Fruit fly (Drosophila melanogaster) whole organism, pupa: ENCODE measurements around the gene rdgB.

Experiments
- CG10348 ChIP-seq: fragments of 200-800 bp; sonication (Bioruptor generic); IDR thresholded peaks from 2 replicates; pipeline ENCODE4 v1.3.6; 2022; ENCODE audit warnings: missing biosample characterization, missing genetic modification characterization
- CG12605 ChIP-seq: fragments of 200-800 bp; sonication (Bioruptor generic); IDR thresholded peaks from 2 replicates; pipeline ENCODE4 v1.3.6; 2022; ENCODE audit warnings: missing biosample characterization, missing genetic modification characterization
- CG13204 ChIP-seq: fragments of 200-800 bp; sonication (Bioruptor generic); optimal IDR thresholded peaks from 2 replicates; lab custom pipeline; 2018; ENCODE audit warnings: missing biosample characterization, mild to moderate bottlenecking, missing genetic modification characterization, moderate library complexity
- CG14655 ChIP-seq: fragments of 200-800 bp; sonication (Bioruptor generic); optimal IDR thresholded peaks from 3 replicates; lab custom pipeline; 2017; ENCODE audit warnings: mild to moderate bottlenecking, missing biosample characterization, missing genetic modification reagents, missing genetic modification characterization
- CG15710 ChIP-seq: fragments of 200-800 bp; sonication (Bioruptor generic); optimal IDR thresholded peaks from 2 replicates; lab custom pipeline; 2018; ENCODE audit warnings: missing biosample characterization, mild to moderate bottlenecking, missing genetic modification characterization, moderate library complexity
- CG17806 ChIP-seq: fragments of 200-800 bp; sonication (Bioruptor generic); optimal IDR thresholded peaks from 2 replicates; lab custom pipeline; 2018; ENCODE audit warnings: missing biosample characterization, mild to moderate bottlenecking, missing genetic modification characterization, moderate library complexity
- CG32121 ChIP-seq: fragments of 200-800 bp; sonication (Bioruptor generic); IDR thresholded peaks from 2 replicates; pipeline ENCODE4 v1.3.6; 2022; ENCODE audit warnings: missing biosample characterization, missing genetic modification characterization
- CG34367 ChIP-seq: fragments of 200-800 bp; sonication (Bioruptor generic); optimal IDR thresholded peaks from 2 replicates; lab custom pipeline; 2018; ENCODE audit warnings: missing biosample characterization, mild to moderate bottlenecking, missing genetic modification characterization
- CG4496 ChIP-seq: fragments of 200-800 bp; sonication (Bioruptor generic); IDR thresholded peaks from 3 replicates; pipeline ENCODE4 v1.3.6; 2022; ENCODE audit warnings: missing biosample characterization, missing genetic modification characterization
- CG8159 ChIP-seq: fragments of 200-800 bp; sonication (Bioruptor generic); optimal IDR thresholded peaks from 3 replicates; lab custom pipeline; 2018; ENCODE audit warnings: missing biosample characterization, mild to moderate bottlenecking, missing genetic modification characterization, moderate library complexity
- CG8301 ChIP-seq: fragments of 200-800 bp; sonication (Bioruptor generic); optimal IDR thresholded peaks from 2 replicates; lab custom pipeline; 2018; ENCODE audit warnings: missing biosample characterization, mild to moderate bottlenecking, missing genetic modification characterization
- CG9948 ChIP-seq: fragments of 200-800 bp; sonication (Bioruptor generic); optimal IDR thresholded peaks from 2 replicates; lab custom pipeline; 2018; ENCODE audit warnings: missing biosample characterization, mild to moderate bottlenecking, missing genetic modification characterization, moderate library complexity
- D1 ChIP-seq: fragments of 200-800 bp; sonication (Bioruptor generic); optimal IDR thresholded peaks from 2 replicates; lab custom pipeline; 2018; ENCODE audit warnings: missing biosample characterization, mild to moderate bottlenecking, missing genetic modification characterization, moderate library complexity
- EcR ChIP-seq: fragments of 200-800 bp; sonication (Bioruptor generic); optimal IDR thresholded peaks from 3 replicates; lab custom pipeline; 2019; ENCODE audit warnings: missing biosample characterization, missing genetic modification characterization, mild to moderate bottlenecking, moderate library complexity, missing genetic modification reagents
- Ets98B ChIP-seq: fragments of 200-800 bp; sonication (Bioruptor generic); IDR thresholded peaks from 2 replicates; pipeline ENCODE4 v1.3.6; 2022; ENCODE audit warnings: missing biosample characterization, missing genetic modification characterization
- Pif1A ChIP-seq: fragments of 200-800 bp; sonication (Bioruptor generic); optimal IDR thresholded peaks from 3 replicates; lab custom pipeline; 2016; ENCODE audit warnings: missing biosample characterization, missing genetic modification characterization
- Pif1B ChIP-seq: fragments of 200-800 bp; sonication (Bioruptor generic); optimal IDR thresholded peaks from 3 replicates; lab custom pipeline; 2016; ENCODE audit warnings: missing biosample characterization, missing genetic modification characterization
- Snoo ChIP-seq: fragments of 200-800 bp; sonication (Bioruptor generic); optimal IDR thresholded peaks from 3 replicates; lab custom pipeline; 2017; ENCODE audit warnings: missing biosample characterization, mild to moderate bottlenecking, missing genetic modification characterization, inconsistent platforms
- fd96Ca ChIP-seq: fragments of 200-800 bp; sonication (Bioruptor generic); IDR thresholded peaks from 3 replicates; pipeline ENCODE4 v1.3.6; 2022; ENCODE audit warnings: missing biosample characterization, missing genetic modification characterization
- gl ChIP-seq: fragments of 200-800 bp; sonication (Bioruptor generic); optimal IDR thresholded peaks from 2 replicates; lab custom pipeline; 2018; ENCODE audit warnings: missing biosample characterization, mild to moderate bottlenecking, missing genetic modification characterization
- rn ChIP-seq: fragments of 200-800 bp; sonication (Bioruptor generic); IDR thresholded peaks from 2 replicates; pipeline ENCODE4 v1.3.6; 2022; ENCODE audit warnings: missing biosample characterization, missing genetic modification characterization

rdgB gene

DNA sequence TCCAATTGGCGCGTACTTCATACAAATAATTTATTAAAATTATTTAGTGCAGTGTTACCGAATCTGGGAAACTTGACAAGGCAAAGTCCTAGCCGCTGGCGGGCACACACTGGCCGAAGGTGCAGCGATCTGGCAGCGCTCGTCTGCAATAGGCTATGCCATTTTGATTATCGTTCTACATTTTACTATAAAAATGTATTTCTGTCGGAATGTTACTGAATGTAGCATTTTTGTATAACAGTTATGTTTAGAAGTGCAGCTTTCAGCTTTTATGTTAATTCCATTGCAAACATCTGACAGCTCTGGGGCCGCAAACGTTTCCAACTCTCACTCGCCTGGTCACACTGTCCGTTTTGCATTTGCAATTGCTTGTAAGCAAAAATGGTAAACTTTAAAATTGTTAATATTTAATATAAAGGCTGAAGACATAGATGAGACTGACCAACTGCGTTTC is 17.9 kb upstream of the rdgB start, which contains the start of gene Grip91:
Gene Grip91 (minus strand): TSS at position 85 of the 454 bp plus-strand sequence.
- TF ChIP-seq CG4496 (GFP tag; lab: Robert Waterston, UW) = no peak
- TF ChIP-seq Pif1A (GFP tag; lab: Kevin White, UChicago) = no peak
- no peak for TF ChIP-seq CG8301
- no peak for TF ChIP-seq fd96Ca (GFP tag; lab: Robert Waterston, UW)
- no peak for TF ChIP-seq gl (tag; lab: Kevin White, UChicago)
- no peak for TF ChIP-seq CG34367
- TF ChIP-seq CG15710 = no peak
- no peak for TF ChIP-seq CG10348 (GFP tag; lab: Robert Waterston, UW)
- TF ChIP-seq EcR (GFP tag; lab: Kevin White, UChicago) = no peak
- TF ChIP-seq rn (GFP tag; lab: Robert Waterston, UW) = no peak
- no peak for TF ChIP-seq CG13204 (GFP tag; lab: Kevin White, UChicago)
- TF ChIP-seq CG9948 = no peak
- no peak for TF ChIP-seq D1 (tag; lab: Kevin White, UChicago)
- TF ChIP-seq CG32121 (GFP tag; lab: Robert Waterston, UW) = no peak
- no peak for TF ChIP-seq CG12605 (GFP tag; lab: Robert Waterston, UW)
- no peak for TF ChIP-seq Pif1B

DNA sequence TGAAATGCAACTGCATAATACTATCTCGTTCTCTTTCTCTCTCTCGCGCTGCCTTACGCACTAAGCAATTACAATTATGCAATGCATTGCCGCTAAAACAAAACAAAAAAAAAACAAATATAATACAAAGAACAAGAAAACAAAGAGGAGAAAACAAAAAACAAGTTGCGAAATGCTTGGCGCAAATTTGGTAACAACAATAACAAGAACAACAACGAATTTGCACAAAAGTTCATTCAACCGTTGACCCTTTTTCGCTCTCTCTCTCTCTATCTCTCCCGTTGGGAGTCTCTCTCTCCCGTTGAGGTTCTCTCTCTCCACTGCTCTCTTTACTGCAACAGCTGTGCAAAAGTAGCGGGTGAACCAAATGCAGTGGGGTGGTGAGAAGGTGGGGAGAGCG is 15.5 kb upstream of the rdgB start:
- TF ChIP-seq CG15710 = no peak
- peak; percentile 99 for TF ChIP-seq EcR (GFP tag; lab: Kevin White, UChicago)
- peak; percentile 59 for TF ChIP-seq Ets98B
- TF ChIP-seq CG32121 (GFP tag; lab: Robert Waterston, UW) = no peak; the same call in 1 of the 2 replicates

DNA sequence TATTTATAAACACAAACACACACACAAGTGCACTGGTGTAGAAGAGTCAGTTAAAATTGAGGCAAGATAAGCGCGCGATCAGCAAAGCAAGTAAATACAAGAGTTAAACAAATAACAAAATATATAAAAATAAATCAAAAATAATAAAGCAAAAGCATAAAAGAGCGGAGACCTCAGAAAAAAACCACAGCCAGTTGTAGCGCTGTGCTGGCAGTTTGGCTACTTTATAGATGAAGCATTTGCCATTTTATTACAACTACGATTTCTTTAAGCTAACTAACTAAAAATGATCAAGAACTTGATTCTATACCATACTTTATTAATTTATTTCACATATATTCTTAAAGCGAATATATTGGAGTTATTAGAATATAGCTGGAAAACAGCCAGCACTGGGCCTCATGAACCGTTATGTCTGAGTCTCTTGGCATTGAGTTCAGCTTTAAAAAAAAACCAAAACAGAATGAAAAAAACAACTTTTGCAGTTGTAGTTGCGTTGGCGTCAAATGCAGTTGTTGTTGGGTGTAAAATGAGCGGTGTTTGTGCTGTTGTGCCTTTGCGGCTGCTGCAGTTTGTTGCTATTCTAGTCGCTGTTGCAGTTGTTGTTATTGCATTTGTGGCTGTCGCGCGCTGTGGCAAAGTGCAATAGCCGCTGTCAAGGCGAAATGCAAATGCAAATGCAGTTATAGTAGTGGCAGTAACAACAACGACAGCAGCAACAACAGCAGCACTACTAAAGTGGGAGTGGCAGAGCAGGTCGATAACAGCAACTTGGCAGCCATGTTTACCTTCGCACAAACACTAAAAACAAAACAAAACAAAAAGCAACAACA is 14.7 kb upstream of the rdgB start:
- no peak; the same call in 1 of the 3 replicates for TF ChIP-seq fd96Ca (GFP tag; lab: Robert Waterston, UW)
- no peak for TF ChIP-seq CG8159 (tag; lab: Kevin White, UChicago)
- no peak for TF ChIP-seq gl (tag; lab: Kevin White, UChicago)
- peak; percentile 91 for TF ChIP-seq EcR (GFP tag; lab: Kevin White, UChicago)
- TF ChIP-seq CG15710 = peak; percentile 51
- peak; percentile 67 for TF ChIP-seq Pif1A (GFP tag; lab: Kevin White, UChicago)
- peak; percentile 42 for TF ChIP-seq CG17806 (tag; lab: Kevin White, UChicago)
- no peak for TF ChIP-seq CG10348 (GFP tag; lab: Robert Waterston, UW)
- peak; percentile 66 for TF ChIP-seq CG32121 (GFP tag; lab: Robert Waterston, UW)
- TF ChIP-seq rn (GFP tag; lab: Robert Waterston, UW) = no peak
- TF ChIP-seq CG8301 = peak; percentile 61
- no peak for TF ChIP-seq D1 (tag; lab: Kevin White, UChicago)
- TF ChIP-seq CG4496 (GFP tag; lab: Robert Waterston, UW) = peak; percentile 68
- TF ChIP-seq CG13204 (GFP tag; lab: Kevin White, UChicago) = no peak
- peak; percentile 30 for TF ChIP-seq CG9948
- TF ChIP-seq Pif1B = peak; percentile 58
- peak; percentile 81 for TF ChIP-seq CG14655 (GFP tag; lab: Kevin White, UChicago)
- TF ChIP-seq Ets98B = peak; percentile 22
- peak; percentile 20; the same call in 1 of the 2 replicates for TF ChIP-seq CG12605 (GFP tag; lab: Robert Waterston, UW)
- no peak for TF ChIP-seq Snoo (tag; lab: Kevin White, UChicago)
- TF ChIP-seq CG34367 = peak; percentile 33

DNA sequence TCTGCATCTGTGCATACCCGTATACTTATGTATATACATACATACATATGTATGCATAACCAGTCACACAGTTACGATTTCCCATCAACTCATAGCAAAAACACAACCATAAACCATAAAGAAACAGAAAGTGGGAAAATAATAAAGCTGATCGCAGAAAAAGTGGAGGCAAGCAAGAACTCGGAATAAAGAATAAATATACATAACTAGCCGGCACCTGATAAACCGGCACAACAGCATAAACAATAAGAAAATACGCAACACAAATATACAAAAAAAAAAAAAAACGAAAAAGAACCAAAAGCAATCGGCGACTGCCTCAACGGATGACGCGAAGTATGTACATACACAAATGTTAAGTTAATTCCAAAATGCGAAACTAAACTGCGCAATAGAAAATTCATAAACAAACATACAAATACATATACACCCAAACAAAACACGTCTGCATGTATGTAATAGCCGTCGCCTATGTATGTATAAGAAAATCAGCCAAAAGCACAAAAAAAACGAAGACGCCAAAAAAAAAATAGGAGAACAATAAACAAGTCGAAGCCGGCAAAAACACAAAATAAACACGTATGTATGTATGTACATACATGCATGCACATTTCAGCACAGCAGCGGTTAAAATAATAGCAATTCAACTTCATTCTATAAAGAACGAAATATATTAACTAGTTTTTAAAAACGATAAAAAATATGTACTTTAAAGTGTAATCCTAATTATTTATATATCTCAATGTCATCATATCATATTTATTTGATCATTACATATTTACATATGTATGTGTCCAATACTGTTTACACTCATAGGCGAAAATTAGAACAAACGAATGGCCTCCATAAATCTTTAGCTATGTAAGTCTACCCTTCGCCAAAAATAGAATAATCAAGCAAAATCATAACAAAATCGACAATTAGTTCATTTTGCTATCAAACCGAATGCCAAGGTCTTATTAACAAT is 13.4 kb upstream of the rdgB start:
- TF ChIP-seq Ets98B (peak; percentile 52; the same call in 1 of the 2 replicates), Pif1A (GFP tag; lab: Kevin White, UChicago) (peak; percentile 36), Pif1B (no peak), CG9948 (no peak), D1 (tag; lab: Kevin White, UChicago) (peak; percentile 29), CG32121 (GFP tag; lab: Robert Waterston, UW) (peak; percentile 44), CG4496 (GFP tag; lab: Robert Waterston, UW) (peak; percentile 58), CG8159 (tag; lab: Kevin White, UChicago) (peak; percentile 29), fd96Ca (GFP tag; lab: Robert Waterston, UW) (peak; percentile 68), CG34367 (no peak), rn (GFP tag; lab: Robert Waterston, UW) (no peak), CG17806 (tag; lab: Kevin White, UChicago) (no peak), gl (tag; lab: Kevin White, UChicago) (no peak), CG12605 (GFP tag; lab: Robert Waterston, UW) (peak; percentile 40; the same call in 1 of the 2 replicates), CG13204 (GFP tag; lab: Kevin White, UChicago) (no peak), CG14655 (GFP tag; lab: Kevin White, UChicago) (peak; percentile 54), Snoo (tag; lab: Kevin White, UChicago) (peak; percentile 1), CG15710 (peak; percentile 34), CG8301 (peak; percentile 51)

DNA sequence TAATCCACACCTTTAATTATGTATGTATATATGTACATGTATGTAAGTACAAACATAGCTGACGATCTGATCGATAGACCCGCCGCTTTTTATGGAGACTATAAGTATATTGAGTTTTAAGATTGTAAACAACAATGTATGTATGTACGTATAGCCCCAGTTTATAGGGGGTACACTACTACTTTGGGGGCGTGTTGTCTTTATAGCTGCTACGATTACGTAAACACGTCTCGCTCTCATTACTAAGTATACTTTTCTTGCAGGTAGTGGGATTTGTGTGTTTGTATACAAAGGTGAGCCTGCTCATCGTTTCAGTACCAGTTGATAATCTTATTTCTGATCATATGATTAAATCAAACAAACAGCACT is 12.7 kb upstream of the rdgB start:
- no peak for TF ChIP-seq rn (GFP tag; lab: Robert Waterston, UW)
- no peak for TF ChIP-seq Pif1B
- TF ChIP-seq Ets98B = 0 out of 2 replicates have a peak, but pooled peaks have one; percentile 18
